Fruit fly (Drosophila melanogaster) whole organism, adult: ENCODE measurements around the gene CG43446.

Experiments
- CG1620 ChIP-seq: fragments of 200-800 bp; sonication (Bioruptor generic); optimal IDR thresholded peaks from 2 replicates; lab custom pipeline; 2016; ENCODE audit warnings: missing biosample characterization, missing genetic modification characterization
- Crg-1 ChIP-seq: fragments of 200-800 bp; sonication (Bioruptor generic); optimal IDR thresholded peaks from 2 replicates; lab custom pipeline; 2016; ENCODE audit warnings: missing biosample characterization, missing genetic modification characterization
- Mnt ChIP-seq: fragments of 200-800 bp; sonication (Bioruptor generic); optimal IDR thresholded peaks from 2 replicates; lab custom pipeline; 2016; ENCODE audit warnings: missing biosample characterization, mild to moderate bottlenecking, missing genetic modification characterization
- kay ChIP-seq: fragments of 200-800 bp; sonication (Bioruptor generic); peaks from one replicate; lab custom pipeline; 2016; ENCODE audit warnings: missing biosample characterization, missing genetic modification characterization, borderline replicate concordance

DNA sequence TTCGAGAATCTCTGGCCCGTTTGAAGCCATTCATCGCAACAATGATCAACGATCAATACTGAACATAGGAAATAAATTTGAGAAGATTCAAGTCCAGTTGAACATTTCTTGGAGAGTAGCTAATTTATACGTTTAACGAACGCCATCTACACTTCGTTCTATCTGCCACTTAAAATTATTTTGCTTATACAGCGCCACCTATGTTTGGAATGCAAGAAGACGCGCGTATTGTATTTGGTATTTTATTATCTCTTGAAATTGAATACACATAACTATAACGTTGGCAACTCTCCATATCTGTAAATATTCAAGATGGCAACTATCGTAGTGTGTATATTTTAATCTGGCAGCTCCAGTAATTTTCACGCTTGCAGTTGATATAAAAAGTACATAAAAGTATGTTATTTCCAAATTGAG lies 39.7 kb downstream of the CG43446 start:
- TF ChIP-seq Crg-1 (GFP tag; lab: Kevin White, UChicago) (peak; percentile 56), Mnt (no peak), kay (no peak), CG1620 (GFP tag; lab: Kevin White, UChicago) (peak; percentile 43)
